Fruit fly (Drosophila melanogaster) whole organism, prepupa: ENCODE measurements around the gene Tbh.

Experiments used
- Blimp-1 ChIP-seq: fragments of 200-800 bp; sonication (Bioruptor generic); optimal IDR thresholded peaks from 3 replicates; lab custom pipeline; 2017; ENCODE audit warnings: missing biosample characterization, missing genetic modification characterization, mild to moderate bottlenecking, moderate library complexity, missing genetic modification reagents
- CG10669 ChIP-seq: fragments of 200-800 bp; sonication (Bioruptor generic); optimal IDR thresholded peaks from 3 replicates; lab custom pipeline; 2018; ENCODE audit warnings: missing biosample characterization, mild to moderate bottlenecking, missing genetic modification characterization, moderate library complexity
- CG11294 ChIP-seq: fragments of 200-800 bp; sonication (Bioruptor generic); IDR thresholded peaks from 2 replicates; pipeline ENCODE4 v1.3.6; 2022; ENCODE audit warnings: missing biosample characterization, missing genetic modification characterization
- CG11902 ChIP-seq: fragments of 200-800 bp; sonication (Bioruptor generic); optimal IDR thresholded peaks from 3 replicates; lab custom pipeline; 2016; ENCODE audit warnings: missing biosample characterization, missing genetic modification characterization
- CG1621 ChIP-seq: fragments of 200-800 bp; sonication (Bioruptor generic); optimal IDR thresholded peaks from 3 replicates; lab custom pipeline; 2018; ENCODE audit warnings: missing biosample characterization, mild to moderate bottlenecking, missing genetic modification characterization
- CG3032 ChIP-seq: fragments of 200-800 bp; optimal IDR thresholded peaks from 2 replicates; lab custom pipeline; 2019; ENCODE audit warnings: missing biosample characterization, mild to moderate bottlenecking, missing genetic modification characterization, moderate library complexity
- CG31627 ChIP-seq: fragments of 200-800 bp; sonication (Bioruptor generic); optimal IDR thresholded peaks from 3 replicates; lab custom pipeline; 2016; ENCODE audit warnings: missing biosample characterization, missing genetic modification characterization
- CG32006 ChIP-seq: fragments of 200-800 bp; sonication (Bioruptor generic); optimal IDR thresholded peaks from 3 replicates; lab custom pipeline; 2017; ENCODE audit warnings: missing biosample characterization, mild to moderate bottlenecking, missing genetic modification characterization
- CG34406 ChIP-seq: fragments of 200-800 bp; sonication (Bioruptor generic); optimal IDR thresholded peaks from 3 replicates; lab custom pipeline; 2016; ENCODE audit warnings: missing biosample characterization, missing genetic modification characterization
- CG3919 ChIP-seq: fragments of 200-800 bp; sonication (Bioruptor generic); optimal IDR thresholded peaks from 3 replicates; lab custom pipeline; 2016; ENCODE audit warnings: missing biosample characterization, missing genetic modification characterization
- CG4318 ChIP-seq: fragments of 200-800 bp; sonication (Bioruptor generic); optimal IDR thresholded peaks from 3 replicates; lab custom pipeline; 2017; ENCODE audit warnings: missing biosample characterization, mild to moderate bottlenecking, missing genetic modification characterization
- CG6163 ChIP-seq: fragments of 200-800 bp; sonication (Bioruptor generic); IDR thresholded peaks from 3 replicates; pipeline ENCODE4 v1.3.6; 2022; ENCODE audit warnings: missing biosample characterization, missing genetic modification characterization
- CG6276 ChIP-seq: fragments of 200-800 bp; sonication (Bioruptor generic); optimal IDR thresholded peaks from 2 replicates; lab custom pipeline; 2017; ENCODE audit warnings: missing biosample characterization, mild to moderate bottlenecking, missing genetic modification characterization
- CG6792 ChIP-seq: fragments of 200-800 bp; sonication (Bioruptor generic); optimal IDR thresholded peaks from 3 replicates; lab custom pipeline; 2016; ENCODE audit warnings: missing biosample characterization, missing genetic modification characterization
- CG6808 ChIP-seq: fragments of 200-800 bp; sonication (Bioruptor generic); optimal IDR thresholded peaks from 3 replicates; lab custom pipeline; 2017; ENCODE audit warnings: missing biosample characterization, missing genetic modification characterization, mild to moderate bottlenecking, moderate library complexity, missing genetic modification reagents
- CG6854 ChIP-seq: fragments of 200-800 bp; sonication (Bioruptor generic); optimal IDR thresholded peaks from 2 replicates; lab custom pipeline; 2017; ENCODE audit warnings: missing biosample characterization, mild to moderate bottlenecking, missing genetic modification characterization
- CG7368 ChIP-seq: fragments of 200-800 bp; sonication (Bioruptor generic); optimal IDR thresholded peaks from 3 replicates; lab custom pipeline; 2016; ENCODE audit warnings: missing biosample characterization, missing genetic modification characterization
- CG8119 ChIP-seq: fragments of 200-800 bp; sonication (Bioruptor generic); IDR thresholded peaks from 3 replicates; pipeline ENCODE4 v1.3.6; 2022; ENCODE audit warnings: missing biosample characterization, missing genetic modification characterization
- CG8319 ChIP-seq: fragments of 200-800 bp; sonication (Bioruptor generic); optimal IDR thresholded peaks from 3 replicates; lab custom pipeline; 2016; ENCODE audit warnings: missing biosample characterization, missing genetic modification characterization
- CG8632 ChIP-seq: fragments of 200-800 bp; sonication (Bioruptor generic); optimal IDR thresholded peaks from 3 replicates; lab custom pipeline; 2016; ENCODE audit warnings: missing biosample characterization, missing genetic modification characterization
- CG9139 ChIP-seq: fragments of 200-800 bp; sonication (Bioruptor generic); optimal IDR thresholded peaks from 3 replicates; lab custom pipeline; 2017; ENCODE audit warnings: missing biosample characterization, mild to moderate bottlenecking, missing genetic modification characterization
- Eip75B ChIP-seq: fragments of 200-800 bp; sonication (Bioruptor generic); optimal IDR thresholded peaks from 3 replicates; lab custom pipeline; 2016; ENCODE audit warnings: missing biosample characterization, missing genetic modification characterization
- Eip78C ChIP-seq: fragments of 200-800 bp; sonication (Bioruptor generic); peaks from one replicate; lab custom pipeline; 2016; ENCODE audit warnings: missing biosample characterization, missing genetic modification characterization
- Eip93F ChIP-seq: fragments of 200-800 bp; sonication (Bioruptor generic); optimal IDR thresholded peaks from 2 replicates; lab custom pipeline; 2016; ENCODE audit warnings: missing biosample characterization, mild to moderate bottlenecking, missing genetic modification characterization
- Ets96B ChIP-seq: fragments of 200-800 bp; optimal IDR thresholded peaks from 2 replicates; lab custom pipeline; 2019; ENCODE audit warnings: missing biosample characterization, mild to moderate bottlenecking, missing genetic modification characterization, moderate library complexity
- Gug ChIP-seq: fragments of 200-800 bp; sonication (Bioruptor generic); IDR thresholded peaks from 2 replicates; pipeline ENCODE4 v1.3.6; 2022; ENCODE audit warnings: missing biosample characterization, missing genetic modification characterization
- Hr38 ChIP-seq: sonication (Bioruptor generic); optimal IDR thresholded peaks from 2 replicates; lab custom pipeline; 2016; ENCODE audit warnings: missing biosample characterization, missing genetic modification characterization
- Hr39 ChIP-seq: fragments of 200-800 bp; sonication (Bioruptor generic); optimal IDR thresholded peaks from 2 replicates; lab custom pipeline; 2016; ENCODE audit warnings: missing biosample characterization, missing genetic modification characterization
- Hr4 ChIP-seq: fragments of 200-800 bp; sonication (Bioruptor generic); optimal IDR thresholded peaks from 3 replicates; lab custom pipeline; 2016; ENCODE audit warnings: missing biosample characterization, missing genetic modification characterization
- Lpt ChIP-seq: fragments of 200-800 bp; sonication (Bioruptor generic); optimal IDR thresholded peaks from 3 replicates; lab custom pipeline; 2016; ENCODE audit warnings: missing biosample characterization, missing genetic modification characterization
- Met ChIP-seq: fragments of 200-800 bp; sonication (Bioruptor generic); optimal IDR thresholded peaks from 3 replicates; lab custom pipeline; 2016; ENCODE audit warnings: missing biosample characterization, missing genetic modification characterization
- Smox ChIP-seq: fragments of 200-800 bp; sonication (Bioruptor generic); optimal IDR thresholded peaks from 3 replicates; lab custom pipeline; 2016; ENCODE audit warnings: missing biosample characterization, missing genetic modification characterization
- Sox14 ChIP-seq: fragments of 200-800 bp; sonication (Bioruptor generic); optimal IDR thresholded peaks from 3 replicates; lab custom pipeline; 2016; ENCODE audit warnings: missing biosample characterization, missing genetic modification characterization
- Sox15 ChIP-seq: fragments of 200-800 bp; sonication (Bioruptor generic); optimal IDR thresholded peaks from 3 replicates; lab custom pipeline; 2016; ENCODE audit warnings: missing biosample characterization, missing genetic modification characterization
- achi ChIP-seq: fragments of 200-800 bp; sonication (Bioruptor generic); optimal IDR thresholded peaks from 3 replicates; lab custom pipeline; 2016; ENCODE audit warnings: missing biosample characterization, missing genetic modification characterization
- acj6 ChIP-seq: fragments of 200-800 bp; sonication (Bioruptor generic); optimal IDR thresholded peaks from 3 replicates; lab custom pipeline; 2016; ENCODE audit warnings: missing biosample characterization, missing genetic modification characterization
- cyc ChIP-seq: fragments of 200-800 bp; sonication (Bioruptor generic); optimal IDR thresholded peaks from 3 replicates; lab custom pipeline; 2016; ENCODE audit warnings: missing biosample characterization, missing genetic modification characterization
- dac ChIP-seq: fragments of 200-800 bp; sonication (Bioruptor generic); optimal IDR thresholded peaks from 2 replicates; lab custom pipeline; 2017; ENCODE audit warnings: missing biosample characterization, mild to moderate bottlenecking, missing genetic modification characterization
- dsx ChIP-seq: fragments of 200-800 bp; optimal IDR thresholded peaks from 3 replicates; lab custom pipeline; 2019; ENCODE audit warnings: missing biosample characterization, mild to moderate bottlenecking, missing genetic modification characterization, moderate library complexity; ENCODE audit not compliant: poor library complexity, severe bottlenecking
- eg ChIP-seq: fragments of 200-800 bp; sonication (Bioruptor generic); IDR thresholded peaks from 3 replicates; pipeline ENCODE4 v1.3.6; 2022; ENCODE audit warnings: missing biosample characterization, missing genetic modification characterization
- fd59A ChIP-seq: fragments of 200-800 bp; sonication (Bioruptor generic); optimal IDR thresholded peaks from 2 replicates; lab custom pipeline; 2017; ENCODE audit warnings: missing biosample characterization, mild to moderate bottlenecking, missing genetic modification characterization, missing genetic modification reagents
- fkh ChIP-seq: fragments of 200-800 bp; sonication (Bioruptor generic); optimal IDR thresholded peaks from 3 replicates; lab custom pipeline; 2017; ENCODE audit warnings: missing biosample characterization, mild to moderate bottlenecking, missing genetic modification characterization, moderate library complexity
- lz ChIP-seq: fragments of 200-800 bp; sonication (Bioruptor generic); optimal IDR thresholded peaks from 3 replicates; lab custom pipeline; 2016; ENCODE audit warnings: missing biosample characterization, missing genetic modification characterization
- net ChIP-seq: fragments of 200-800 bp; sonication (Bioruptor generic); optimal IDR thresholded peaks from 3 replicates; lab custom pipeline; 2016; ENCODE audit warnings: missing biosample characterization, missing genetic modification characterization
- ss ChIP-seq, 2 experiments: fragments of 200-800 bp; sonication (Bioruptor generic); optimal IDR thresholded peaks; 2 replicates in 1 of 2; 3 replicates in 1 of 2; lab custom pipeline; 2017 to 2018; ENCODE audit warnings: mild to moderate bottlenecking in 2 of 2, missing biosample characterization in 2 of 2, missing genetic modification characterization in 2 of 2, moderate library complexity in 1 of 2
- svp ChIP-seq: fragments of 200-800 bp; sonication (Bioruptor generic); peaks from one replicate; lab custom pipeline; 2016; ENCODE audit warnings: missing biosample characterization, missing genetic modification characterization
- topi ChIP-seq: fragments of 200-800 bp; sonication (Bioruptor generic); optimal IDR thresholded peaks from 3 replicates; lab custom pipeline; 2016; ENCODE audit warnings: missing biosample characterization, missing genetic modification characterization
- vri ChIP-seq: fragments of 200-800 bp; sonication (Bioruptor generic); optimal IDR thresholded peaks from 3 replicates; lab custom pipeline; 2016; ENCODE audit warnings: missing biosample characterization, mild to moderate bottlenecking, missing genetic modification characterization

Gene Tbh

dm6 chrX:7967848-7968143, 27.7 kb upstream of the Tbh start:
- TF ChIP-seq CG1621 (no peak), CG11902 (no peak), fkh (no peak), CG31627 (no peak), Sox15 (GFP tag; lab: Kevin White, UChicago) (no peak), CG7368 (GFP tag; lab: Kevin White, UChicago) (no peak), CG8119 (GFP tag; lab: Robert Waterston, UW) (0 out of 3 replicates have a peak, but pooled peaks have one; percentile 9), CG6854 (GFP tag; lab: Kevin White, UChicago) (no peak), CG9139 (GFP tag; lab: Kevin White, UChicago) (peak; percentile 10), Hr38 (GFP tag; lab: Kevin White, UChicago) (no peak), Sox14 (GFP tag; lab: Kevin White, UChicago) (peak; percentile 28), Hr39 (no peak), CG6808 (GFP tag; lab: Kevin White, UChicago) (no peak), ss (GFP tag; optimal IDR thresholded peaks at IDR 0.05; lab: Kevin White, UChicago) (peak in 1 of 2 experiments; percentile 56), CG8319 (GFP tag; lab: Kevin White, UChicago) (no peak), dsx (GFP tag; lab: Kevin White, UChicago) (peak; percentile 14), Eip78C (no peak), lz (GFP tag; lab: Kevin White, UChicago) (no peak), CG10669 (GFP tag; lab: Kevin White, UChicago) (no peak), Met (GFP tag; lab: Kevin White, UChicago) (no peak), CG8632 (no peak), svp (GFP tag; lab: Kevin White, UChicago) (no peak), CG6792 (GFP tag; lab: Kevin White, UChicago) (no peak)

DNA sequence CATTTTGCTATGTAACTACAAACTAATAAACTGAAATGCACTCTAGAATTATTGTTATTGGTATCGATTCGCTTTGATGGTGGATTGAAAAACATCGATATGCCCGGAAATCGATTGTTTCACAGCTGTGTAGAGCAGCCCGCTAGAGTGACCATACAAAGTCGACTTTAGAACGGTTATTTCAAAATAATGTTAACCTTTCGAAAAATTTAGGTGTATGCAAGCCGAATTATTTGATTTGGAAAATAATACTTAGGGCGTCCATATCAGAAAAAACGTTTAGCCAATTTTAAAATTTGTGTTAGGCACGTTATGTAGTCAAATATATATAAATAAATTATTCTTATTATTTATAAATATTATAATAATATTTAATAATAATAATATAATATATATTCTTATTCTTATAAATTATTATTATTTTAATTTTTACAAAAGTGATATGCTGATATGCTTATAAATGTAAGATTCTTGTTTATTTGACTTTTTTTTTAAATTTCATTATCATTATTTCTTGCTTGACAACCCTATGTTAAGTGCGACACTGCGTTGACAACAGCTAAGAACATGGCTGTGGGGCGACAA, 27.2 kb upstream of the Tbh start, which contains the start of gene sws:
sws (minus strand) TSS at position 22 of the 585 bp plus-strand sequence.
- TF ChIP-seq dsx (GFP tag; lab: Kevin White, UChicago) (no peak), Ets96B (tag; lab: Kevin White, UChicago) (peak; percentile 15), Eip78C (peak; percentile 74), CG7368 (GFP tag; lab: Kevin White, UChicago) (no peak), eg (GFP tag; lab: Robert Waterston, UW) (0 out of 3 replicates have a peak, but pooled peaks have one; percentile 13), CG11902 (no peak), CG3919 (peak; percentile 16), CG6808 (GFP tag; lab: Kevin White, UChicago) (no peak), Sox15 (GFP tag; lab: Kevin White, UChicago) (peak; percentile 34), Hr38 (GFP tag; lab: Kevin White, UChicago) (no peak), Gug (GFP tag; lab: Robert Waterston, UW) (no peak), Eip93F (GFP tag; lab: Kevin White, UChicago) (no peak), achi (GFP tag; lab: Kevin White, UChicago) (peak; percentile 55), Lpt (GFP tag; lab: Kevin White, UChicago) (no peak), fkh (no peak), acj6 (GFP tag; lab: Kevin White, UChicago) (peak; percentile 54), fd59A (GFP tag; lab: Kevin White, UChicago) (no peak), CG6276 (GFP tag; lab: Kevin White, UChicago) (no peak), Blimp-1 (GFP tag; lab: Kevin White, UChicago) (no peak), Met (GFP tag; lab: Kevin White, UChicago) (peak; percentile 35), CG31627 (peak; percentile 14), CG34406 (GFP tag; lab: Kevin White, UChicago) (peak; percentile 58), CG32006 (GFP tag; lab: Kevin White, UChicago) (peak; percentile 34), CG6163 (GFP tag; lab: Robert Waterston, UW) (no peak), CG9139 (GFP tag; lab: Kevin White, UChicago) (no peak), Hr4 (GFP tag; lab: Kevin White, UChicago) (peak; percentile 18), net (GFP tag; lab: Kevin White, UChicago) (peak; percentile 5), Eip75B (GFP tag; lab: Kevin White, UChicago) (no peak), CG11294 (GFP tag; lab: Robert Waterston, UW) (no peak), topi (GFP tag; lab: Kevin White, UChicago) (peak; percentile 36), Sox14 (GFP tag; lab: Kevin White, UChicago) (no peak), dac (no peak), CG8319 (GFP tag; lab: Kevin White, UChicago) (no peak), CG3032 (tag; lab: Kevin White, UChicago) (peak; percentile 36), vri (GFP tag; lab: Kevin White, UChicago) (no peak), CG4318 (GFP tag; lab: Kevin White, UChicago) (no peak), svp (GFP tag; lab: Kevin White, UChicago) (peak; percentile 59), Hr39 (peak; percentile 9), lz (GFP tag; lab: Kevin White, UChicago) (peak; percentile 40), cyc (GFP tag; lab: Kevin White, UChicago) (peak; percentile 18), Smox (peak; percentile 39), CG10669 (GFP tag; lab: Kevin White, UChicago) (no peak)
